Worm (Caenorhabditis elegans) whole organism, late embryonic: ENCODE results near the gene C04G6.2.

ENCODE experiments used
- C38D4.7 ChIP-seq: fragments of 200-800 bp; sonication (Bioruptor generic); optimal IDR thresholded peaks from 2 replicates; lab custom pipeline; 2018; ENCODE audit warnings: mild to moderate bottlenecking, missing genetic modification characterization, moderate library complexity, missing compliant biosample characterization
- T23F11.4 ChIP-seq: fragments of 200-800 bp; sonication (Bioruptor generic); optimal IDR thresholded peaks from 2 replicates; lab custom pipeline; 2018; ENCODE audit warnings: mild to moderate bottlenecking, missing genetic modification characterization, missing compliant biosample characterization
- ceh-18 ChIP-seq: sonication (generic microtip); optimal IDR thresholded peaks from 2 replicates; lab custom pipeline; 2016; ENCODE audit warnings: missing genetic modification characterization, missing compliant biosample characterization
- ceh-19 ChIP-seq: fragments of 200-800 bp; sonication (Bioruptor generic); optimal IDR thresholded peaks from 2 replicates; lab custom pipeline; 2018; ENCODE audit warnings: mild to moderate bottlenecking, missing genetic modification characterization, missing compliant biosample characterization
- ceh-24 ChIP-seq: sonication (generic microtip); optimal IDR thresholded peaks from 2 replicates; lab custom pipeline; 2016; ENCODE audit warnings: mild to moderate bottlenecking, missing genetic modification characterization, missing compliant biosample characterization
- ceh-30 ChIP-seq: fragments of 150-350 bp; optimal IDR thresholded peaks from 2 replicates; lab custom pipeline; 2014; ENCODE audit warnings: missing biosample characterization, missing genetic modification characterization
- ceh-31 ChIP-seq: sonication (generic microtip); optimal IDR thresholded peaks from 2 replicates; lab custom pipeline; 2016; ENCODE audit warnings: missing genetic modification characterization, missing compliant biosample characterization
- ceh-48 ChIP-seq: sonication (generic microtip); optimal IDR thresholded peaks from 2 replicates; lab custom pipeline; 2016; ENCODE audit warnings: missing genetic modification characterization, inconsistent platforms, missing compliant biosample characterization
- ceh-6 ChIP-seq: fragments of 200-800 bp; sonication (Bioruptor generic); optimal IDR thresholded peaks from 2 replicates; lab custom pipeline; 2018; ENCODE audit warnings: mild to moderate bottlenecking, missing genetic modification characterization, missing compliant biosample characterization
- ceh-9 ChIP-seq: sonication (generic microtip); optimal IDR thresholded peaks from 2 replicates; lab custom pipeline; 2016; ENCODE audit warnings: mild to moderate bottlenecking, missing genetic modification characterization, inconsistent platforms, missing compliant biosample characterization
- dve-1 ChIP-seq: sonication (generic microtip); optimal IDR thresholded peaks from 2 replicates; lab custom pipeline; 2017; ENCODE audit warnings: antibody characterized with exemption, mild to moderate bottlenecking, missing genetic modification characterization, missing compliant biosample characterization
- elt-2 ChIP-seq: sonication (generic microtip); optimal IDR thresholded peaks from 2 replicates; lab custom pipeline; 2016; ENCODE audit warnings: missing genetic modification reagents, missing genetic modification characterization, missing compliant biosample characterization
- eyg-1 ChIP-seq: sonication (generic microtip); optimal IDR thresholded peaks from 2 replicates; lab custom pipeline; 2016; ENCODE audit warnings: missing genotype, missing genetic modification characterization, missing compliant biosample characterization
- fax-1 ChIP-seq: sonication (generic microtip); optimal IDR thresholded peaks from 2 replicates; lab custom pipeline; 2016; ENCODE audit warnings: missing genotype, missing genetic modification characterization, missing compliant biosample characterization
- fkh-10 ChIP-seq: fragments of 150-350 bp; optimal IDR thresholded peaks from 2 replicates; lab custom pipeline; 2014; ENCODE audit warnings: missing biosample characterization, missing genetic modification reagents, missing genetic modification characterization
- hlh-15 ChIP-seq: sonication (generic microtip); optimal IDR thresholded peaks from 2 replicates; lab custom pipeline; 2016; ENCODE audit warnings: missing genetic modification characterization, missing compliant biosample characterization
- hlh-8 ChIP-seq: sonication (generic microtip); optimal IDR thresholded peaks from 2 replicates; lab custom pipeline; 2016; ENCODE audit warnings: missing genotype, missing genetic modification characterization, missing compliant biosample characterization
- madf-2 ChIP-seq: sonication (generic microtip); optimal IDR thresholded peaks from 2 replicates; lab custom pipeline; 2017; ENCODE audit warnings: missing genetic modification characterization, missing compliant biosample characterization
- nfya-1 ChIP-seq: sonication (generic microtip); optimal IDR thresholded peaks from 2 replicates; lab custom pipeline; 2017; ENCODE audit warnings: missing genetic modification characterization, mild to moderate bottlenecking, missing compliant biosample characterization, antibody characterized with exemption, moderate library complexity
- nhr-11 ChIP-seq: fragments of 150-350 bp; optimal IDR thresholded peaks from 2 replicates; lab custom pipeline; 2014; ENCODE audit warnings: missing biosample characterization, missing genetic modification characterization
- nhr-232 ChIP-seq: sonication (generic microtip); optimal IDR thresholded peaks from 2 replicates; lab custom pipeline; 2016; ENCODE audit warnings: missing genetic modification characterization, missing compliant biosample characterization
- pax-1 ChIP-seq: fragments of 150-350 bp; optimal IDR thresholded peaks from 2 replicates; lab custom pipeline; 2014; ENCODE audit warnings: missing biosample characterization, missing genetic modification characterization
- pha-2 ChIP-seq: sonication (generic microtip); optimal IDR thresholded peaks from 2 replicates; lab custom pipeline; 2017; ENCODE audit warnings: mild to moderate bottlenecking, missing genetic modification characterization, missing compliant biosample characterization
- pha-4 ChIP-seq: fragments of 150-350 bp; optimal IDR thresholded peaks from 2 replicates; lab custom pipeline; 2018; ENCODE audit warnings: missing biosample characterization, missing genetic modification reagents, missing genetic modification characterization
- rnt-1 ChIP-seq: sonication (generic microtip); optimal IDR thresholded peaks from 2 replicates; lab custom pipeline; 2016; ENCODE audit warnings: missing genetic modification characterization, missing compliant biosample characterization
- tbx-2 ChIP-seq: sonication (generic microtip); optimal IDR thresholded peaks from 2 replicates; lab custom pipeline; 2016; ENCODE audit warnings: missing genetic modification characterization, missing compliant biosample characterization
- tbx-7 ChIP-seq: sonication (generic microtip); optimal IDR thresholded peaks from 2 replicates; lab custom pipeline; 2016; ENCODE audit warnings: missing genotype, missing genetic modification characterization, missing compliant biosample characterization
- unc-3 ChIP-seq, 2 experiments: fragments of 200-800 bp in 1 of 2; sonication (Bioruptor generic) in 1 of 2; sonication (generic microtip) in 1 of 2; conservative IDR thresholded peaks in 1 of 2; optimal IDR thresholded peaks in 1 of 2; 2 replicates each; pipeline versions ENCODE4 v1.3.6 to Lab custom; 2016 to 2022; ENCODE audit warnings: missing compliant biosample characterization in 2 of 2, missing genetic modification characterization in 2 of 2, missing genetic modification reagents in 1 of 2
- unc-42 ChIP-seq: sonication (generic microtip); optimal IDR thresholded peaks from 2 replicates; lab custom pipeline; 2016; ENCODE audit warnings: missing genotype, missing genetic modification characterization, missing compliant biosample characterization
- ztf-16 ChIP-seq: sonication (generic microtip); optimal IDR thresholded peaks from 2 replicates; lab custom pipeline; 2017; ENCODE audit warnings: missing genetic modification characterization, missing compliant biosample characterization

Gene C04G6.2

ce11 chrII:5092362-5093281 lies at the start of gene C04G6.2:
C04G6.2 (plus strand) TSS chrII:5093231.
- TF ChIP-seq rnt-1 (tag; lab: Kevin White, UChicago) (peak; percentile 3), nhr-11 (no peak), unc-42 (tag; lab: Kevin White, UChicago) (peak; percentile 36), madf-2 (tag; lab: Kevin White, UChicago) (no peak), ztf-16 (tag; lab: Kevin White, UChicago) (no peak), ceh-19 (GFP tag; lab: Kevin White, UChicago) (peak; percentile 23), elt-2 (no peak), pha-2 (tag; lab: Kevin White, UChicago) (peak; percentile 57), ceh-18 (tag; lab: Kevin White, UChicago) (no peak), pax-1 (tag; lab: Kevin White, UChicago) (peak; percentile 42), fax-1 (tag; lab: Kevin White, UChicago) (no peak), ceh-6 (no peak), dve-1 (tag; lab: Kevin White, UChicago) (peak; percentile 32), fkh-10 (GFP tag; lab: Kevin White, UChicago) (no peak), C38D4.7 (GFP tag; lab: Kevin White, UChicago) (no peak), unc-3 (GFP tag; conservative IDR thresholded peaks at IDR 0.05; lab: Robert Waterston, UW) (no peak), unc-3 (tag; optimal IDR thresholded peaks at IDR 0.05; lab: Kevin White, UChicago) (no peak), pha-4 (peak; percentile 44), ceh-24 (tag; lab: Kevin White, UChicago) (no peak), ceh-48 (tag; lab: Kevin White, UChicago) (peak; percentile 35), ceh-31 (peak; percentile 56), tbx-2 (tag; lab: Kevin White, UChicago) (peak; percentile 63), T23F11.4 (GFP tag; lab: Kevin White, UChicago) (no peak), ceh-9 (tag; lab: Kevin White, UChicago) (no peak), nhr-232 (no peak), nfya-1 (tag; lab: Kevin White, UChicago) (peak; percentile 49), hlh-15 (tag; lab: Kevin White, UChicago) (no peak), tbx-7 (tag; lab: Kevin White, UChicago) (no peak)

- TF ChIP-seq unc-42 (tag; lab: Kevin White, UChicago) (peak; percentile 22), hlh-8 (tag; lab: Kevin White, UChicago) (no peak), ceh-19 (GFP tag; lab: Kevin White, UChicago) (no peak), ceh-30 (tag; lab: Kevin White, UChicago) (no peak)
Measured at ce11 chrII:5046209-5047200, 46.5 kb upstream of the C04G6.2 start.

ce11 chrII:5047279-5047678 lies 45.8 kb upstream of the C04G6.2 start:
- TF ChIP-seq elt-2 (peak; percentile 74), fkh-10 (GFP tag; lab: Kevin White, UChicago) (no peak), nfya-1 (tag; lab: Kevin White, UChicago) (peak; percentile 24)
- TF ChIP-seq, all 69 proteins: peak for 2

ce11 chrII:5048185-5048795 lies 44.7 kb upstream of the C04G6.2 start:
- peak; percentile 18 for TF ChIP-seq ceh-31
- TF ChIP-seq eyg-1, result no peak
- TF ChIP-seq, all 69 proteins: peak for 1
